Worm (Caenorhabditis elegans): ENCODE measurements around the gene egl-26.

- no peak for TF ChIP-seq ztf-23 (GFP tag; IDR thresholded peaks at IDR 0.05)
- no peak for TF ChIP-seq klf-2 (GFP tag; conservative IDR thresholded peaks at IDR 0.05)
- no peak for TF ChIP-seq med-1 (GFP tag; optimal IDR thresholded peaks at IDR 0.05; ENCODE audit: insufficient read depth)
- no peak for TF ChIP-seq flt-1 (GFP tag; IDR thresholded peaks at IDR 0.05)
- no peak for TF ChIP-seq ztf-29 (GFP tag; IDR thresholded peaks at IDR 0.05)
- no peak for TF ChIP-seq T22C8.4 (GFP tag; IDR thresholded peaks at IDR 0.05)
- TF ChIP-seq tab-1 (GFP tag; IDR thresholded peaks at IDR 0.05) = no peak
Observed at ce11 chrII:61013-61412, 8.4 kb upstream of the egl-26 start, which contains the start of gene C23H3.2.

Data from whole organism, midembryonic.